Fruit fly (Drosophila melanogaster) whole organism, embryonic: ENCODE data around the gene CG43136.

Source experiments
- Abd-B ChIP-seq: fragments of 200-800 bp; sonication (Bioruptor generic); optimal IDR thresholded peaks from 2 replicates; lab custom pipeline; 2018; ENCODE audit warnings: missing biosample characterization, mild to moderate bottlenecking, missing genetic modification characterization, moderate library complexity
- Asciz ChIP-seq: fragments of 200-800 bp; sonication (Bioruptor generic); optimal IDR thresholded peaks from 2 replicates; lab custom pipeline; 2017; ENCODE audit warnings: missing biosample characterization, mild to moderate bottlenecking, missing genetic modification characterization, missing genetic modification reagents
- CG10209 ChIP-seq: fragments of 200-800 bp; sonication (Bioruptor generic); optimal IDR thresholded peaks from 3 replicates; lab custom pipeline; 2017; ENCODE audit warnings: missing biosample characterization, mild to moderate bottlenecking, missing genetic modification characterization, missing genetic modification reagents
- CG11085 ChIP-seq: fragments of 200-800 bp; sonication (Bioruptor generic); IDR thresholded peaks from 2 replicates; pipeline ENCODE4 v1.3.6; 2022; ENCODE audit warnings: missing biosample characterization, missing genetic modification characterization
- CG14667 ChIP-seq: fragments of 200-800 bp; sonication (Bioruptor generic); IDR thresholded peaks from 2 replicates; pipeline ENCODE4 v1.3.6; 2022; ENCODE audit warnings: missing biosample characterization, missing genetic modification characterization
- CG17612 ChIP-seq: fragments of 200-800 bp; sonication (Bioruptor generic); IDR thresholded peaks from 2 replicates; pipeline ENCODE4 v1.3.6; 2022; ENCODE audit warnings: missing biosample characterization, missing genetic modification characterization
- CG18619 ChIP-seq: fragments of 200-800 bp; sonication (Bioruptor generic); optimal IDR thresholded peaks from 3 replicates; lab custom pipeline; 2017; ENCODE audit warnings: missing biosample characterization, mild to moderate bottlenecking, missing genetic modification characterization
- CG2678 ChIP-seq: fragments of 200-800 bp; sonication (Bioruptor generic); optimal IDR thresholded peaks from 3 replicates; lab custom pipeline; 2019; ENCODE audit warnings: missing biosample characterization, mild to moderate bottlenecking, missing genetic modification characterization, moderate library complexity
- CG2875 ChIP-seq: fragments of 200-800 bp; sonication (Bioruptor generic); optimal IDR thresholded peaks from 2 replicates; lab custom pipeline; 2017; ENCODE audit warnings: missing biosample characterization, mild to moderate bottlenecking, missing genetic modification characterization, missing genetic modification reagents
- CG30431 ChIP-seq: fragments of 200-800 bp; sonication (Bioruptor generic); optimal IDR thresholded peaks from 2 replicates; lab custom pipeline; 2017; ENCODE audit warnings: missing biosample characterization, missing genetic modification characterization
- CG42726 ChIP-seq: fragments of 200-800 bp; sonication (Bioruptor generic); IDR thresholded peaks from 2 replicates; pipeline ENCODE4 v1.3.6; 2022; ENCODE audit warnings: missing biosample characterization, missing genetic modification characterization; ENCODE audit not compliant: partially characterized antibody
- CG43689 ChIP-seq: fragments of 200-800 bp; sonication (Bioruptor generic); IDR thresholded peaks from 2 replicates; pipeline ENCODE4 v1.3.6; 2022; ENCODE audit warnings: missing biosample characterization, missing genetic modification characterization
- CG7786 ChIP-seq: fragments of 200-800 bp; sonication (Bioruptor generic); optimal IDR thresholded peaks from 2 replicates; lab custom pipeline; 2016; ENCODE audit warnings: missing biosample characterization, missing genetic modification characterization
- CG8944 ChIP-seq: fragments of 200-800 bp; sonication (Bioruptor generic); optimal IDR thresholded peaks from 3 replicates; lab custom pipeline; 2016; ENCODE audit warnings: missing biosample characterization, missing genetic modification characterization
- CG9609 ChIP-seq: fragments of 200-800 bp; sonication (Bioruptor generic); optimal IDR thresholded peaks from 3 replicates; lab custom pipeline; 2016; ENCODE audit warnings: missing biosample characterization, missing genetic modification characterization
- CkIIα-i1 ChIP-seq: fragments of 200-800 bp; sonication (Bioruptor generic); IDR thresholded peaks from 2 replicates; pipeline ENCODE4 v1.3.6; 2022; ENCODE audit warnings: missing biosample characterization, missing genetic modification characterization
- D19A ChIP-seq: fragments of 200-800 bp; optimal IDR thresholded peaks from 3 replicates; lab custom pipeline; 2019; ENCODE audit warnings: missing biosample characterization, mild to moderate bottlenecking, missing genetic modification characterization, moderate library complexity
- Eip74EF ChIP-seq, 2 experiments: fragments of 200-800 bp in 1 of 2; fragments of >200 bp in 1 of 2; sonication (Bioruptor generic) in 1 of 2; optimal IDR thresholded peaks; 2 replicates each; lab custom pipeline; 2017 to 2019; ENCODE audit warnings: missing biosample characterization in 2 of 2, missing genetic modification characterization in 2 of 2, mild to moderate bottlenecking in 1 of 2, moderate library complexity in 1 of 2
- Ets97D ChIP-seq: fragments of 200-800 bp; sonication (Bioruptor generic); optimal IDR thresholded peaks from 3 replicates; lab custom pipeline; 2016; ENCODE audit warnings: missing biosample characterization, missing genetic modification characterization
- Gsc ChIP-seq: fragments of 200-800 bp; sonication (Bioruptor generic); IDR thresholded peaks from 2 replicates; pipeline ENCODE4 v1.3.6; 2022; ENCODE audit warnings: missing biosample characterization, missing genetic modification characterization
- HLHmδ ChIP-seq: fragments of 200-800 bp; sonication (Bioruptor generic); optimal IDR thresholded peaks from 2 replicates; lab custom pipeline; 2018; ENCODE audit warnings: missing biosample characterization, mild to moderate bottlenecking, missing genetic modification characterization, moderate library complexity
- Mes4 ChIP-seq: fragments of 200-800 bp; sonication (Bioruptor generic); optimal IDR thresholded peaks from 2 replicates; lab custom pipeline; 2016; ENCODE audit warnings: missing biosample characterization, missing genetic modification characterization
- Myb ChIP-seq: fragments of 200-800 bp; sonication (Bioruptor generic); optimal IDR thresholded peaks from 2 replicates; lab custom pipeline; 2016; ENCODE audit warnings: missing biosample characterization, missing genetic modification characterization
- Rfx ChIP-seq: fragments of 200-800 bp; sonication (Bioruptor generic); IDR thresholded peaks from 2 replicates; pipeline ENCODE4 v1.3.6; 2022; ENCODE audit warnings: missing biosample characterization, missing genetic modification characterization
- Taf1 ChIP-seq: fragments of 200-800 bp; sonication (Bioruptor generic); IDR thresholded peaks from 2 replicates; pipeline ENCODE4 v1.3.6; 2022; ENCODE audit warnings: missing biosample characterization, missing genetic modification characterization
- Xbp1 ChIP-seq: fragments of 200-800 bp; sonication (Bioruptor generic); optimal IDR thresholded peaks from 3 replicates; lab custom pipeline; 2016; ENCODE audit warnings: missing biosample characterization, mild to moderate bottlenecking, missing genetic modification characterization
- al ChIP-seq: fragments of 200-800 bp; sonication (Bioruptor generic); IDR thresholded peaks from 2 replicates; pipeline ENCODE4 v1.3.6; 2022; ENCODE audit warnings: missing biosample characterization, missing genetic modification characterization
- ap ChIP-seq: fragments of 200-800 bp; sonication (Bioruptor generic); IDR thresholded peaks from 2 replicates; pipeline ENCODE4 v1.3.6; 2022; ENCODE audit warnings: missing biosample characterization, missing genetic modification characterization
- ara ChIP-seq: fragments of 200-800 bp; sonication (Bioruptor generic); IDR thresholded peaks from 2 replicates; pipeline ENCODE4 v1.3.6; 2022; ENCODE audit warnings: missing biosample characterization, missing genetic modification characterization
- bowl ChIP-seq: fragments of 200-800 bp; sonication (Bioruptor generic); IDR thresholded peaks from 2 replicates; pipeline ENCODE4 v1.3.6; 2022; ENCODE audit warnings: missing biosample characterization, missing genetic modification characterization
- chn ChIP-seq: fragments of 200-800 bp; sonication (Bioruptor generic); optimal IDR thresholded peaks from 2 replicates; lab custom pipeline; 2016; ENCODE audit warnings: missing biosample characterization, missing genetic modification characterization
- da ChIP-seq: fragments of 200-800 bp; sonication (Bioruptor generic); optimal IDR thresholded peaks from 2 replicates; lab custom pipeline; 2016; ENCODE audit warnings: missing biosample characterization, missing genetic modification characterization
- dati ChIP-seq: fragments of 200-800 bp; sonication (Bioruptor generic); IDR thresholded peaks from 2 replicates; pipeline ENCODE4 v1.3.6; 2022; ENCODE audit warnings: missing biosample characterization, missing genetic modification characterization
- dmrt11E ChIP-seq: fragments of 200-800 bp; sonication (Bioruptor generic); optimal IDR thresholded peaks from 3 replicates; lab custom pipeline; 2018; ENCODE audit warnings: missing biosample characterization, mild to moderate bottlenecking, missing genetic modification characterization, moderate library complexity
- fd102C ChIP-seq: fragments of 200-800 bp; sonication (Bioruptor generic); optimal IDR thresholded peaks from 2 replicates; lab custom pipeline; 2018; ENCODE audit warnings: missing biosample characterization, mild to moderate bottlenecking, missing genetic modification characterization, moderate library complexity
- fd3F ChIP-seq: fragments of 200-800 bp; sonication (Bioruptor generic); optimal IDR thresholded peaks from 2 replicates; lab custom pipeline; 2018; ENCODE audit warnings: missing biosample characterization, mild to moderate bottlenecking, missing genetic modification characterization, moderate library complexity
- fd64A ChIP-seq: fragments of 200-800 bp; sonication (Bioruptor generic); optimal IDR thresholded peaks from 3 replicates; lab custom pipeline; 2018; ENCODE audit warnings: missing biosample characterization, mild to moderate bottlenecking, missing genetic modification characterization
- grau ChIP-seq: fragments of 200-800 bp; optimal IDR thresholded peaks from 3 replicates; lab custom pipeline; 2019; ENCODE audit warnings: missing biosample characterization, mild to moderate bottlenecking, missing genetic modification characterization, moderate library complexity
- gro ChIP-seq: fragments of 200-800 bp; sonication (Bioruptor generic); optimal IDR thresholded peaks from 2 replicates; lab custom pipeline; 2016; ENCODE audit warnings: missing biosample characterization, missing genetic modification characterization
- gsb ChIP-seq: fragments of 200-800 bp; sonication (Bioruptor generic); IDR thresholded peaks from 2 replicates; pipeline ENCODE4 v1.3.6; 2022; ENCODE audit warnings: missing biosample characterization, missing genetic modification characterization
- ind ChIP-seq: fragments of 200-800 bp; sonication (Bioruptor generic); optimal IDR thresholded peaks from 3 replicates; lab custom pipeline; 2016; ENCODE audit warnings: missing biosample characterization, missing genetic modification characterization
- kah ChIP-seq: fragments of 200-800 bp; sonication (Bioruptor generic); optimal IDR thresholded peaks from 2 replicates; lab custom pipeline; 2018; ENCODE audit warnings: missing biosample characterization, mild to moderate bottlenecking, missing genetic modification characterization
- kay ChIP-seq: fragments of 200-800 bp; sonication (Bioruptor generic); optimal IDR thresholded peaks from 2 replicates; lab custom pipeline; 2016; ENCODE audit warnings: missing biosample characterization, missing genetic modification characterization
- pho ChIP-seq: fragments of 200-800 bp; sonication (Bioruptor generic); optimal IDR thresholded peaks from 2 replicates; lab custom pipeline; 2016; ENCODE audit warnings: missing biosample characterization, missing genetic modification characterization
- phol ChIP-seq: fragments of 200-800 bp; sonication (Bioruptor generic); optimal IDR thresholded peaks from 3 replicates; lab custom pipeline; 2018; ENCODE audit warnings: missing biosample characterization, mild to moderate bottlenecking, missing genetic modification characterization, moderate library complexity
- seq ChIP-seq: fragments of 200-800 bp; sonication (Bioruptor generic); IDR thresholded peaks from 2 replicates; pipeline ENCODE4 v1.3.6; 2022; ENCODE audit warnings: missing biosample characterization, missing genetic modification characterization
- tll ChIP-seq, 2 experiments: fragments of 200-800 bp in 1 of 2; fragments of >200 bp in 1 of 2; sonication (Bioruptor generic) in 1 of 2; optimal IDR thresholded peaks; 2 replicates each; lab custom pipeline; 2017 to 2019; ENCODE audit warnings: missing biosample characterization in 2 of 2, missing genetic modification characterization in 2 of 2, mild to moderate bottlenecking in 1 of 2, moderate library complexity in 1 of 2
- tx ChIP-seq: fragments of 200-800 bp; sonication (Bioruptor generic); optimal IDR thresholded peaks from 2 replicates; lab custom pipeline; 2016; ENCODE audit warnings: missing biosample characterization, missing genetic modification characterization

The CG43136 gene

dm6 chrX:5900146-5901093 is 46.9 kb downstream of the CG43136 start, which contains the start of gene Act5C (continued):
- TF ChIP-seq pho (peak; percentile 89), chn (peak; percentile 96), Gsc (peak; percentile 83), ind (peak; percentile 91), HLHmδ (GFP tag; lab: Kevin White, UChicago) (no peak), Abd-B (GFP tag; lab: Kevin White, UChicago) (peak; percentile 90), CG18619 (peak; percentile 90), CG42726 (GFP tag; lab: Robert Waterston, UW) (0 out of 2 replicates have a peak, but pooled peaks have one; percentile 46), Eip74EF (GFP tag; optimal IDR thresholded peaks at IDR 0.05; lab: Kevin White, UChicago) (peak in 1 of 2 experiments; percentile 89), CG2875 (GFP tag; lab: Kevin White, UChicago) (peak; percentile 90), Ets97D (GFP tag; lab: Kevin White, UChicago) (peak; percentile 83), Mes4 (GFP tag; lab: Kevin White, UChicago) (peak; percentile 90), CG14667 (GFP tag; lab: Robert Waterston, UW) (peak; percentile 89), CG11085 (peak; percentile 78), phol (tag; lab: Kevin White, UChicago) (peak; percentile 93), kay (peak; percentile 89), seq (peak; percentile 87), dmrt11E (tag; lab: Kevin White, UChicago) (peak; percentile 96), CG7786 (GFP tag; lab: Kevin White, UChicago) (peak; percentile 96), ara (GFP tag; lab: Robert Waterston, UW) (peak; percentile 96), CG30431 (GFP tag; lab: Kevin White, UChicago) (peak; percentile 93), fd64A (GFP tag; lab: Kevin White, UChicago) (peak; percentile 85), D19A (peak; percentile 100), CG10209 (GFP tag; lab: Kevin White, UChicago) (peak; percentile 93), dati (GFP tag; lab: Robert Waterston, UW) (peak; percentile 81), gsb (GFP tag; lab: Robert Waterston, UW) (peak; percentile 86), da (GFP tag; lab: Kevin White, UChicago) (peak; percentile 88), fd3F (GFP tag; lab: Kevin White, UChicago) (peak; percentile 79), Myb (GFP tag; lab: Kevin White, UChicago) (peak; percentile 84), CG2678 (peak; percentile 95), Rfx (GFP tag; lab: Robert Waterston, UW) (peak; percentile 96), CG43689 (peak; percentile 82), al (GFP tag; lab: Robert Waterston, UW) (peak; percentile 85), fd102C (GFP tag; lab: Kevin White, UChicago) (peak; percentile 91), kah (GFP tag; lab: Kevin White, UChicago) (peak; percentile 76), CG17612 (peak; percentile 82), grau (peak; percentile 93), Xbp1 (GFP tag; lab: Kevin White, UChicago) (peak; percentile 94), tll (GFP tag; optimal IDR thresholded peaks at IDR 0.05; lab: Kevin White, UChicago) (peak in 1 of 2 experiments; percentile 53), bowl (peak; percentile 81), CG9609 (peak; percentile 93), CkIIα-i1 (no peak), Asciz (peak; percentile 85), ap (GFP tag; lab: Robert Waterston, UW) (peak; percentile 82), gro (GFP tag; lab: Kevin White, UChicago) (peak; percentile 93), CG8944 (peak; percentile 94), Taf1 (GFP tag; lab: Robert Waterston, UW) (peak; percentile 72), tx (peak; percentile 92)
